Fruit fly (Drosophila melanogaster) whole organism, embryonic: ENCODE results near the gene Scr.
A peak's percentile ranks its signal among the peaks of the same experiment; 100 is the strongest.

Source experiments
- CG10431 ChIP-seq: fragments of 200-800 bp; sonication (Bioruptor generic); optimal IDR thresholded peaks from 3 replicates; lab custom pipeline; 2018; ENCODE audit warnings: missing biosample characterization, mild to moderate bottlenecking, missing genetic modification characterization
- CG11085 ChIP-seq: fragments of 200-800 bp; sonication (Bioruptor generic); IDR thresholded peaks from 2 replicates; pipeline ENCODE4 v1.3.6; 2022; ENCODE audit warnings: missing biosample characterization, missing genetic modification characterization
- CG11504 ChIP-seq: fragments of 200-800 bp; sonication (Bioruptor generic); optimal IDR thresholded peaks from 3 replicates; lab custom pipeline; 2019; ENCODE audit warnings: missing biosample characterization, mild to moderate bottlenecking, missing genetic modification characterization, moderate library complexity
- CG12104 ChIP-seq: fragments of 200-800 bp; sonication (Bioruptor generic); optimal IDR thresholded peaks from 3 replicates; lab custom pipeline; 2016; ENCODE audit warnings: missing biosample characterization, missing genetic modification characterization
- CG12219 ChIP-seq: fragments of 200-800 bp; sonication (Bioruptor generic); optimal IDR thresholded peaks from 3 replicates; lab custom pipeline; 2018; ENCODE audit warnings: missing biosample characterization, mild to moderate bottlenecking, missing genetic modification characterization
- CG12236 ChIP-seq: fragments of 200-800 bp; sonication (Bioruptor generic); optimal IDR thresholded peaks from 2 replicates; lab custom pipeline; 2016; ENCODE audit warnings: missing biosample characterization, missing genetic modification characterization
- CG12942 ChIP-seq: fragments of 200-800 bp; sonication (Bioruptor generic); optimal IDR thresholded peaks from 3 replicates; lab custom pipeline; 2016; ENCODE audit warnings: missing biosample characterization, missing genetic modification characterization
- CG13624 ChIP-seq: fragments of 200-800 bp; sonication (Bioruptor generic); optimal IDR thresholded peaks from 2 replicates; lab custom pipeline; 2016; ENCODE audit warnings: missing biosample characterization, missing genetic modification characterization
- CG16863 ChIP-seq: fragments of 200-800 bp; sonication (Bioruptor generic); optimal IDR thresholded peaks from 3 replicates; lab custom pipeline; 2016; ENCODE audit warnings: missing biosample characterization, missing genetic modification characterization
- CG17385 ChIP-seq: fragments of 200-800 bp; sonication (Bioruptor generic); optimal IDR thresholded peaks from 3 replicates; lab custom pipeline; 2018; ENCODE audit warnings: missing biosample characterization, mild to moderate bottlenecking, missing genetic modification characterization
- CG17568 ChIP-seq: fragments of 200-800 bp; sonication (Bioruptor generic); optimal IDR thresholded peaks from 2 replicates; lab custom pipeline; 2018; ENCODE audit warnings: missing biosample characterization, mild to moderate bottlenecking, missing genetic modification characterization, moderate library complexity
- CG18262 ChIP-seq: fragments of 200-800 bp; optimal IDR thresholded peaks from 3 replicates; lab custom pipeline; 2019; ENCODE audit warnings: missing biosample characterization, mild to moderate bottlenecking, missing genetic modification characterization, moderate library complexity
- CG18764 ChIP-seq: fragments of 200-800 bp; sonication (Bioruptor generic); optimal IDR thresholded peaks from 3 replicates; lab custom pipeline; 2016; ENCODE audit warnings: missing biosample characterization, missing genetic modification characterization
- CG30403 ChIP-seq: fragments of 200-800 bp; sonication (Bioruptor generic); optimal IDR thresholded peaks from 3 replicates; lab custom pipeline; 2016; ENCODE audit warnings: missing biosample characterization, missing genetic modification characterization
- CG31441 ChIP-seq: fragments of 200-800 bp; sonication (Bioruptor generic); IDR thresholded peaks from 2 replicates; pipeline ENCODE4 v1.3.6; 2022; ENCODE audit warnings: missing biosample characterization, missing genetic modification characterization
- CG32767 ChIP-seq: fragments of 200-800 bp; sonication (Bioruptor generic); IDR thresholded peaks from 2 replicates; pipeline ENCODE4 v1.3.6; 2022; ENCODE audit warnings: missing biosample characterization, missing genetic modification characterization
- CG32772 ChIP-seq: fragments of 200-800 bp; sonication (Bioruptor generic); IDR thresholded peaks from 2 replicates; pipeline ENCODE4 v1.3.6; 2022; ENCODE audit warnings: missing biosample characterization, missing genetic modification characterization
- CG4360 ChIP-seq: fragments of 200-800 bp; sonication (Bioruptor generic); IDR thresholded peaks from 2 replicates; pipeline ENCODE4 v1.3.6; 2022; ENCODE audit warnings: missing biosample characterization, missing genetic modification characterization
- CG7357 ChIP-seq: fragments of 200-800 bp; sonication (Bioruptor generic); IDR thresholded peaks from 3 replicates; pipeline ENCODE4 v1.3.6; 2022; ENCODE audit warnings: missing biosample characterization, missing genetic modification characterization
- CG8290 ChIP-seq, 3 experiments: fragments of 200-800 bp; sonication (Bioruptor generic); optimal IDR thresholded peaks; 2 replicates each; lab custom pipeline; 2016 to 2019; ENCODE audit warnings: missing biosample characterization in 3 of 3, missing genetic modification characterization in 3 of 3, mild to moderate bottlenecking in 2 of 3, moderate library complexity in 1 of 3
- CG9437 ChIP-seq: fragments of 200-800 bp; sonication (Bioruptor generic); optimal IDR thresholded peaks from 2 replicates; lab custom pipeline; 2018; ENCODE audit warnings: missing biosample characterization, mild to moderate bottlenecking, missing genetic modification characterization
- CG9727 ChIP-seq: fragments of 200-800 bp; sonication (Bioruptor generic); optimal IDR thresholded peaks from 3 replicates; lab custom pipeline; 2017; ENCODE audit warnings: missing biosample characterization, mild to moderate bottlenecking, missing genetic modification characterization
- Camta ChIP-seq: fragments of 200-800 bp; sonication (Bioruptor generic); optimal IDR thresholded peaks from 2 replicates; lab custom pipeline; 2016; ENCODE audit warnings: missing biosample characterization, missing genetic modification characterization
- D ChIP-seq, 2 experiments: fragments of 200-800 bp in 1 of 2; fragments of >200 bp in 1 of 2; sonication (Bioruptor generic) in 1 of 2; optimal IDR thresholded peaks; 2 replicates in 1 of 2; 3 replicates in 1 of 2; lab custom pipeline; 2017; ENCODE audit warnings: mild to moderate bottlenecking in 1 of 2, missing biosample characterization in 1 of 2, missing genetic modification characterization in 1 of 2, missing genetic modification reagents in 1 of 2
- Elba2 ChIP-seq: fragments of 200-800 bp; sonication (Bioruptor generic); optimal IDR thresholded peaks from 3 replicates; lab custom pipeline; 2016; ENCODE audit warnings: missing biosample characterization, missing genetic modification characterization
- MTF-1 ChIP-seq: fragments of 200-800 bp; sonication (Bioruptor generic); optimal IDR thresholded peaks from 2 replicates; lab custom pipeline; 2018; ENCODE audit warnings: missing biosample characterization, mild to moderate bottlenecking, missing genetic modification characterization, borderline replicate concordance
- NC2α ChIP-seq: fragments of 200-800 bp; sonication (Bioruptor generic); optimal IDR thresholded peaks from 2 replicates; lab custom pipeline; 2016; ENCODE audit warnings: missing biosample characterization, missing genetic modification characterization
- Pdp1 ChIP-seq, 2 experiments: fragments of 200-800 bp; sonication (Bioruptor generic); optimal IDR thresholded peaks; 3 replicates each; lab custom pipeline; 2016; ENCODE audit warnings: missing biosample characterization in 2 of 2, missing genetic modification characterization in 2 of 2, mild to moderate bottlenecking in 1 of 2, moderate library complexity in 1 of 2
- Six4 ChIP-seq: fragments of 200-800 bp; sonication (Bioruptor generic); optimal IDR thresholded peaks from 2 replicates; lab custom pipeline; 2016; ENCODE audit warnings: missing biosample characterization, missing genetic modification characterization
- Trl ChIP-seq, 3 experiments: fragments of >200 bp in 2 of 3; fragments of 200-800 bp in 1 of 3; sonication (Bioruptor generic) in 1 of 3; optimal IDR thresholded peaks; 2 replicates in 1 of 3; 3 replicates in 2 of 3; lab custom pipeline; 2016 to 2017; ENCODE audit warnings: missing biosample characterization in 1 of 3, missing genetic modification characterization in 1 of 3
- ara ChIP-seq: fragments of 200-800 bp; sonication (Bioruptor generic); IDR thresholded peaks from 2 replicates; pipeline ENCODE4 v1.3.6; 2022; ENCODE audit warnings: missing biosample characterization, missing genetic modification characterization
- br ChIP-seq: fragments of >200 bp; optimal IDR thresholded peaks from 2 replicates; lab custom pipeline; 2017
- esg ChIP-seq: fragments of 200-800 bp; sonication (Bioruptor generic); conservative IDR thresholded peaks from 2 replicates; pipeline ENCODE4 v1.3.6; 2022; ENCODE audit warnings: missing biosample characterization, missing genetic modification characterization
- eyg ChIP-seq: fragments of 200-800 bp; sonication (Bioruptor generic); optimal IDR thresholded peaks from 3 replicates; lab custom pipeline; 2016; ENCODE audit warnings: missing biosample characterization, missing genetic modification characterization
- gsb-n ChIP-seq: fragments of 200-800 bp; sonication (Bioruptor generic); optimal IDR thresholded peaks from 3 replicates; lab custom pipeline; 2018; ENCODE audit warnings: missing biosample characterization, mild to moderate bottlenecking, missing genetic modification characterization
- h ChIP-seq: fragments of >200 bp; optimal IDR thresholded peaks from 2 replicates; lab custom pipeline; 2017
- otp ChIP-seq: fragments of 200-800 bp; sonication (Bioruptor generic); IDR thresholded peaks from 3 replicates; pipeline ENCODE4, ENCODE4 v1.3.6; 2022; ENCODE audit warnings: missing biosample characterization, missing genetic modification characterization
- pnt ChIP-seq: fragments of 200-800 bp; sonication (Bioruptor generic); optimal IDR thresholded peaks from 3 replicates; lab custom pipeline; 2016; ENCODE audit warnings: missing biosample characterization, missing genetic modification characterization
- prd ChIP-seq, 3 experiments: fragments of >200 bp in 2 of 3; fragments of 200-800 bp in 1 of 3; sonication (Bioruptor generic) in 1 of 3; optimal IDR thresholded peaks in 2 of 3; IDR thresholded peaks in 1 of 3; 2 replicates in 2 of 3; 3 replicates in 1 of 3; pipeline versions ENCODE4 v1.3.6 to Lab custom; 2017 to 2022; ENCODE audit warnings: missing biosample characterization in 1 of 3, missing genetic modification characterization in 1 of 3
- pum ChIP-seq: fragments of 200-800 bp; sonication (Bioruptor generic); optimal IDR thresholded peaks from 2 replicates; lab custom pipeline; 2016; ENCODE audit warnings: missing biosample characterization, missing genetic modification characterization
- sim ChIP-seq: fragments of 200-800 bp; sonication (Bioruptor generic); IDR thresholded peaks from 2 replicates; pipeline ENCODE4 v1.3.6; 2022; ENCODE audit warnings: missing biosample characterization, missing genetic modification characterization
- tgo ChIP-seq: fragments of 200-800 bp; sonication (Bioruptor generic); IDR thresholded peaks from 3 replicates; pipeline ENCODE4 v1.3.6; 2022; ENCODE audit warnings: missing biosample characterization, missing genetic modification characterization
- tio ChIP-seq: fragments of 200-800 bp; sonication (Bioruptor generic); optimal IDR thresholded peaks from 2 replicates; lab custom pipeline; 2017; ENCODE audit warnings: missing biosample characterization, missing genetic modification characterization, inconsistent platforms
- trem ChIP-seq: fragments of 200-800 bp; optimal IDR thresholded peaks from 3 replicates; lab custom pipeline; 2019; ENCODE audit warnings: missing biosample characterization, mild to moderate bottlenecking, missing genetic modification characterization, moderate library complexity
- ttk ChIP-seq: fragments of 200-800 bp; sonication (Bioruptor generic); IDR thresholded peaks from 2 replicates; pipeline ENCODE4 v2.1.2; 2022; ENCODE audit warnings: missing biosample characterization, missing genetic modification characterization
- twi ChIP-seq: fragments of 200-800 bp; optimal IDR thresholded peaks from 2 replicates; lab custom pipeline; 2019; ENCODE audit warnings: missing biosample characterization, mild to moderate bottlenecking, missing genetic modification characterization, moderate library complexity
- tx ChIP-seq: fragments of 200-800 bp; sonication (Bioruptor generic); optimal IDR thresholded peaks from 2 replicates; lab custom pipeline; 2016; ENCODE audit warnings: missing biosample characterization, missing genetic modification characterization
- wor ChIP-seq: fragments of 200-800 bp; sonication (Bioruptor generic); IDR thresholded peaks from 2 replicates; pipeline ENCODE4 v1.3.6; 2022; ENCODE audit warnings: missing biosample characterization, missing genetic modification characterization

The Scr gene

dm6 chr3R:6881264-6882014, 31.7 kb upstream of the Scr start:
- peak; percentile 54 for TF ChIP-seq tio (GFP tag; lab: Kevin White, UChicago)
- peak; percentile 55 for TF ChIP-seq wor (GFP tag; lab: Robert Waterston, UW)
- TF ChIP-seq NC2α, result peak; percentile 55
- TF ChIP-seq CG31441 (GFP tag; lab: Robert Waterston, UW), result peak; percentile 83
- TF ChIP-seq Camta (GFP tag; lab: Kevin White, UChicago), result peak; percentile 60
- TF ChIP-seq CG17385 (GFP tag; lab: Kevin White, UChicago), result peak; percentile 57
- no peak for TF ChIP-seq D (optimal IDR thresholded peaks at IDR 0.05; lab: Kevin White, UChicago)
- peak; percentile 72 for TF ChIP-seq D (GFP tag; optimal IDR thresholded peaks at IDR 0.05; lab: Kevin White, UChicago)
- TF ChIP-seq CG8290 (GFP tag; optimal IDR thresholded peaks at IDR 0.05; lab: Kevin White, UChicago), result peak; percentile 43
- TF ChIP-seq CG8290 (tag; optimal IDR thresholded peaks at IDR 0.05; lab: Kevin White, UChicago), result no peak
- TF ChIP-seq CG18262 (tag; lab: Kevin White, UChicago), result peak; percentile 87
- TF ChIP-seq CG10431 (GFP tag; lab: Kevin White, UChicago), result peak; percentile 23
- TF ChIP-seq CG32772 (GFP tag; lab: Robert Waterston, UW), result peak; percentile 54
- no peak for TF ChIP-seq MTF-1
- TF ChIP-seq CG7357 (GFP tag; lab: Robert Waterston, UW), result peak; percentile 11; the same call in 1 of the 3 replicates
- peak; percentile 77 for TF ChIP-seq CG11504 (tag; lab: Kevin White, UChicago)
- TF ChIP-seq Pdp1 (GFP tag; optimal IDR thresholded peaks at IDR 0.05; lab: Kevin White, UChicago), result peak in 1 of 2 experiments; percentile 42
- TF ChIP-seq CG18764 (GFP tag; lab: Kevin White, UChicago), result peak; percentile 2
- no peak for TF ChIP-seq CG11085
- peak; percentile 74 for TF ChIP-seq twi (tag; lab: Kevin White, UChicago)
- TF ChIP-seq tx (GFP tag; lab: Kevin White, UChicago), result peak; percentile 18
- TF ChIP-seq gsb-n (tag; lab: Kevin White, UChicago), result peak; percentile 77
- peak; percentile 56 for TF ChIP-seq Six4 (GFP tag; lab: Kevin White, UChicago)
- TF ChIP-seq h, result no peak
- TF ChIP-seq CG17568 (GFP tag; lab: Kevin White, UChicago), result peak; percentile 28
- TF ChIP-seq otp (GFP tag; lab: Robert Waterston, UW), result 0 out of 3 replicates have a peak, but pooled peaks have one; percentile 50
- TF ChIP-seq ttk (GFP tag; lab: Robert Waterston, UW), result peak; percentile 70; the same call in 1 of the 2 replicates
- TF ChIP-seq pnt (GFP tag; lab: Kevin White, UChicago), result peak; percentile 68
- peak; percentile 86 for TF ChIP-seq CG9727 (GFP tag; lab: Kevin White, UChicago)
- TF ChIP-seq sim, result peak; percentile 66; the same call in 1 of the 2 replicates
- peak; percentile 37 for TF ChIP-seq CG12104 (GFP tag; lab: Kevin White, UChicago)
- TF ChIP-seq CG13624 (GFP tag; lab: Kevin White, UChicago), result peak; percentile 49
- TF ChIP-seq CG4360 (GFP tag; lab: Robert Waterston, UW), result no peak
- TF ChIP-seq Trl (optimal IDR thresholded peaks at IDR 0.05; lab: Kevin White, UChicago), result no peak
- peak; percentile 53 for TF ChIP-seq Trl (GFP tag; optimal IDR thresholded peaks at IDR 0.05; lab: Kevin White, UChicago)
- peak; percentile 24 for TF ChIP-seq CG12942
- no peak for TF ChIP-seq eyg (GFP tag; lab: Kevin White, UChicago)
- TF ChIP-seq CG12219, result peak; percentile 54
- TF ChIP-seq CG9437, result peak; percentile 48
- TF ChIP-seq CG32767 (GFP tag; lab: Robert Waterston, UW), result peak; percentile 80
- TF ChIP-seq ara, result peak; percentile 78
- TF ChIP-seq prd (optimal IDR thresholded peaks at IDR 0.05; lab: Kevin White, UChicago), result no peak
- TF ChIP-seq prd (GFP tag; IDR thresholded peaks at IDR 0.05; lab: Robert Waterston, UW), result peak; percentile 88
- TF ChIP-seq tgo (GFP tag; lab: Robert Waterston, UW), result peak; percentile 56; the same call in 2 of the 3 replicates
- TF ChIP-seq Elba2 (GFP tag; lab: Kevin White, UChicago), result peak; percentile 66
- peak; percentile 66 for TF ChIP-seq pum
- TF ChIP-seq trem (tag; lab: Kevin White, UChicago), result peak; percentile 75
- TF ChIP-seq CG30403, result peak; percentile 66
- no peak for TF ChIP-seq br
- TF ChIP-seq CG12236 (GFP tag; lab: Kevin White, UChicago), result peak; percentile 53
- TF ChIP-seq CG16863 (GFP tag; lab: Kevin White, UChicago), result peak; percentile 71
- peak; percentile 29 for TF ChIP-seq esg
